Worm (Caenorhabditis elegans) whole organism, L4/young adult: ENCODE measurements around the gene C24B5.4.

ENCODE experiments used
- W03F9.2 ChIP-seq: fragments of 150-350 bp; optimal IDR thresholded peaks from 2 replicates; lab custom pipeline; 2014; ENCODE audit warnings: missing biosample characterization, missing genetic modification characterization
- him-1 ChIP-seq: sonication (generic microtip); optimal IDR thresholded peaks from 2 replicates; lab custom pipeline; 2016; ENCODE audit warnings: missing genotype, missing genetic modification reagents, missing genetic modification characterization, missing compliant biosample characterization

DNA sequence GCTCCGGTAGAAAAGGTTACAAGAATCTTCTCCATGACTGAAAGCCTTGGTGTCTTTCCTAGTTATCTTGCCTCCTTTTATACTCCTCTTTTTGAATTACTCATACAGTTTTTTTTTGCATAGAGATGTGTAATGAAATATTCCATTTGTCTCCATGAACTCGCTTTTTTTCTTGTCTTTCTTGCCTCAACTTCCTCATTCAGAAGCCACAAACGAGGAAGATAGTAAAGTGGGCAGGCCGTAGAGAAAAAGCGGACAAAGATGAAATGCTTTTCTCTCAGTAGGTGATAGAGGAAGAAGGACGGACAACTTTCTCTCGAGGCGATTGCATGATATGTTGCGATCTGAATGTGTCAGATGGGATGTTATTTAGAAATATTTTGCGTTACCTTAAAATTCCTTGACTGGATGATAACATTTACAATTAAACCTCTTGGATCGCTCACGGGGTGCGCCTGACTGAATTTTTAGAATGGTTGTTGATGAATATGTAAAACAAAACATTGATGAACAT is 34.1 kb downstream of the C24B5.4 start, which contains the start of gene col-145:
- no peak for TF ChIP-seq W03F9.2
- no peak for TF ChIP-seq him-1 (tag; lab: Kevin White, UChicago)
